Worm (Caenorhabditis elegans) whole organism, L4 larva: ENCODE data around the gene Y41E3.8.

Experiments
- aha-1 ChIP-seq: fragments of 150-350 bp; peaks from one replicate; lab custom pipeline; 2014; ENCODE audit warnings: missing biosample characterization, missing genetic modification characterization
- aly-2 ChIP-seq: sonication (generic microtip); optimal IDR thresholded peaks from 2 replicates; lab custom pipeline; 2018; ENCODE audit warnings: missing biosample characterization, missing genetic modification characterization
- ama-1 ChIP-seq: fragments of 150-350 bp; optimal IDR thresholded peaks from 2 replicates; lab custom pipeline; 2014; ENCODE audit warnings: inconsistent platforms, mixed read lengths
- ceh-32 ChIP-seq: sonication (generic microtip); optimal IDR thresholded peaks from 2 replicates; lab custom pipeline; 2016; ENCODE audit warnings: mild to moderate bottlenecking, missing genetic modification characterization, missing compliant biosample characterization; ENCODE audit not compliant: poor library complexity
- egl-27 ChIP-seq: sonication (generic microtip); optimal IDR thresholded peaks from 3 replicates; lab custom pipeline; 2017; ENCODE audit warnings: missing biosample characterization, missing genetic modification reagents, missing genetic modification characterization
- hmg-1.1 ChIP-seq: fragments of 200-800 bp; sonication (Bioruptor generic); IDR thresholded peaks from 2 replicates; pipeline ENCODE4 v1.3.6; 2022; ENCODE audit warnings: missing genetic modification reagents, missing genetic modification characterization, missing compliant biosample characterization
- lin-38 ChIP-seq: fragments of 200-800 bp; sonication (Bioruptor generic); IDR thresholded peaks from 2 replicates; pipeline ENCODE4 v1.3.6; 2022; ENCODE audit warnings: missing genetic modification reagents, missing genetic modification characterization, missing compliant biosample characterization
- lsy-2 ChIP-seq, 2 experiments: fragments of 150-350 bp in 1 of 2; sonication (generic microtip) in 1 of 2; optimal IDR thresholded peaks; 2 replicates each; lab custom pipeline; 2014 to 2017; ENCODE audit warnings: missing biosample characterization in 2 of 2, missing genetic modification characterization in 2 of 2
- nhr-102 ChIP-seq: sonication (generic microtip); optimal IDR thresholded peaks from 2 replicates; lab custom pipeline; 2016; ENCODE audit warnings: mild to moderate bottlenecking, missing genetic modification characterization, moderate library complexity, missing compliant biosample characterization
- nhr-77 ChIP-seq: fragments of 150-350 bp; optimal IDR thresholded peaks from 2 replicates; lab custom pipeline; 2014; ENCODE audit warnings: missing biosample characterization, missing genetic modification characterization
- pqm-1 ChIP-seq: sonication (generic microtip); optimal IDR thresholded peaks from 2 replicates; lab custom pipeline; 2017; ENCODE audit warnings: missing biosample characterization, missing genetic modification characterization
- rbr-2 ChIP-seq: sonication (generic microtip); optimal IDR thresholded peaks from 2 replicates; lab custom pipeline; 2016; ENCODE audit warnings: missing genotype, missing genetic modification characterization, missing compliant biosample characterization
- sdz-12 ChIP-seq: fragments of 200-800 bp; sonication (Bioruptor generic); optimal IDR thresholded peaks from 2 replicates; lab custom pipeline; 2018; ENCODE audit warnings: mild to moderate bottlenecking, missing genetic modification characterization, missing compliant biosample characterization
- ztf-11 ChIP-seq: fragments of 150-350 bp; optimal IDR thresholded peaks from 2 replicates; lab custom pipeline; 2014; ENCODE audit warnings: missing biosample characterization, missing genetic modification characterization

ce11 chrIV:15051045-15051444 is 22.3 kb upstream of the Y41E3.8 start:
- no peak for TF ChIP-seq sdz-12 (GFP tag; lab: Kevin White, UChicago)
- TF ChIP-seq aly-2, result no peak
- TF ChIP-seq rbr-2 (tag; lab: Kevin White, UChicago), result no peak
- no peak for TF ChIP-seq lin-38 (GFP tag; lab: Robert Waterston, UW)
- no peak for TF ChIP-seq nhr-77
- TF ChIP-seq aha-1 (tag; lab: Kevin White, UChicago), result no peak
- no peak for TF ChIP-seq egl-27 (tag; lab: Kevin White, UChicago)
- no peak for TF ChIP-seq hmg-1.1
- TF ChIP-seq lsy-2 (tag; optimal IDR thresholded peaks at IDR 0.05; lab: Kevin White, UChicago), result no peak
- no peak for TF ChIP-seq nhr-102 (tag; lab: Kevin White, UChicago)
- no peak for TF ChIP-seq ztf-11 (tag; lab: Kevin White, UChicago)
- no peak for TF ChIP-seq pqm-1 (tag; lab: Kevin White, UChicago)
- TF ChIP-seq ama-1, result no peak
- no peak for TF ChIP-seq ceh-32 (tag; lab: Kevin White, UChicago)
